Fruit fly (Drosophila melanogaster): ENCODE measurements around the gene sov.

The sov gene

dm6 chrX:6793390-6793789, 37.3 kb downstream of the sov start (continued):
- TF ChIP-seq CG11560 (tag; IDR thresholded peaks at IDR 0.05) = peak; percentile 53; the same call in 1 of the 3 replicates
- TF ChIP-seq Meics (GFP tag; optimal IDR thresholded peaks at IDR 0.05) = peak; percentile 75
- no peak for TF ChIP-seq Hand (GFP tag; optimal IDR thresholded peaks at IDR 0.05)
- no peak for TF ChIP-seq Hr39 (optimal IDR thresholded peaks at IDR 0.05)
- peak; percentile 1 for TF ChIP-seq Deaf1 (tag; optimal IDR thresholded peaks at IDR 0.05)
- no peak for TF ChIP-seq run (tag; optimal IDR thresholded peaks at IDR 0.05)
- TF ChIP-seq sens (GFP tag) = peak; percentile 86
- TF ChIP-seq B-H1 (GFP tag; IDR thresholded peaks at IDR 0.05) = peak; percentile 62
- TF ChIP-seq sd (tag; optimal IDR thresholded peaks at IDR 0.05) = no peak
- no peak for TF ChIP-seq yki (optimal IDR thresholded peaks at IDR 0.05)
- TF ChIP-seq stwl (tag; optimal IDR thresholded peaks at IDR 0.05) = no peak
- TF ChIP-seq CG9797 (GFP tag; optimal IDR thresholded peaks at IDR 0.05) = no peak
- TF ChIP-seq CG6813 (GFP tag; optimal IDR thresholded peaks at IDR 0.05) = peak; percentile 39
- TF ChIP-seq crol (GFP tag; IDR thresholded peaks at IDR 0.05) = no peak
- no peak for TF ChIP-seq CG2199 (GFP tag; IDR thresholded peaks at IDR 0.05)
- TF ChIP-seq zfh2 (GFP tag; optimal IDR thresholded peaks at IDR 0.05) = peak; percentile 79
- no peak for TF ChIP-seq pfk (GFP tag; optimal IDR thresholded peaks at IDR 0.05)
- TF ChIP-seq CG13775 (GFP tag; optimal IDR thresholded peaks at IDR 0.05) = peak; percentile 18
- TF ChIP-seq ara (GFP tag; IDR thresholded peaks at IDR 0.05) = peak; percentile 46; the same call in 1 of the 2 replicates
- TF ChIP-seq fd64A (GFP tag; optimal IDR thresholded peaks at IDR 0.05) = no peak
- TF ChIP-seq ems (GFP tag; optimal IDR thresholded peaks at IDR 0.05) = peak; percentile 58
- TF ChIP-seq shn (GFP tag; optimal IDR thresholded peaks at IDR 0.05) = peak; percentile 56
- TF ChIP-seq nerfin-2 (GFP tag; IDR thresholded peaks at IDR 0.05; ENCODE audit: partially characterized antibody) = no peak
- TF ChIP-seq sob (GFP tag; IDR thresholded peaks at IDR 0.05) = peak; percentile 77
- no peak for TF ChIP-seq ash1 (GFP tag; optimal IDR thresholded peaks at IDR 0.05)
- TF ChIP-seq CG11723 (GFP tag; optimal IDR thresholded peaks at IDR 0.05) = peak; percentile 6
- TF ChIP-seq CG6765 (GFP tag; optimal IDR thresholded peaks at IDR 0.05) = no peak
- TF ChIP-seq otp (GFP tag; IDR thresholded peaks at IDR 0.05) = peak; percentile 70; the same call in 2 of the 3 replicates
- TF ChIP-seq CG10431 (GFP tag; optimal IDR thresholded peaks at IDR 0.05) = no peak
- peak; percentile 79 for TF ChIP-seq unpg (GFP tag; optimal IDR thresholded peaks at IDR 0.05)
- peak; percentile 67 for TF ChIP-seq bcd (GFP tag; optimal IDR thresholded peaks at IDR 0.05)
- TF ChIP-seq maf-S (GFP tag; optimal IDR thresholded peaks at IDR 0.05) = peak; percentile 44
- TF ChIP-seq row (GFP tag; IDR thresholded peaks at IDR 0.05) = peak; percentile 68
- peak; percentile 81 for TF ChIP-seq ind (GFP tag; optimal IDR thresholded peaks at IDR 0.05)
- no peak for TF ChIP-seq lov (optimal IDR thresholded peaks at IDR 0.05)
- no peak for TF ChIP-seq lov (GFP tag; IDR thresholded peaks at IDR 0.05)
- TF ChIP-seq chn (GFP tag; optimal IDR thresholded peaks at IDR 0.05) = peak; percentile 67
- peak; percentile 21 for TF ChIP-seq CG18262 (tag; optimal IDR thresholded peaks at IDR 0.05)
- TF ChIP-seq CG5245 (GFP tag; optimal IDR thresholded peaks at IDR 0.05) = peak; percentile 42
- peak; percentile 56 for TF ChIP-seq CG14050 (GFP tag; IDR thresholded peaks at IDR 0.05)
- TF ChIP-seq peb (GFP tag; IDR thresholded peaks at IDR 0.05) = no peak
- TF ChIP-seq CG10462 (GFP tag; optimal IDR thresholded peaks at IDR 0.05) = no peak
- peak; percentile 70 for TF ChIP-seq CG6689 (GFP tag; IDR thresholded peaks at IDR 0.05)
- TF ChIP-seq CG7271 (tag; optimal IDR thresholded peaks at IDR 0.05) = no peak
- TF ChIP-seq unc-4 (GFP tag; IDR thresholded peaks at IDR 0.05; ENCODE audit: partially characterized antibody) = no peak
- peak; percentile 78 for TF ChIP-seq CG10366 (GFP tag; IDR thresholded peaks at IDR 0.05)
- no peak for TF ChIP-seq Poxn (GFP tag; IDR thresholded peaks at IDR 0.05)
- TF ChIP-seq slou (GFP tag; optimal IDR thresholded peaks at IDR 0.05) = peak; percentile 22
- TF ChIP-seq cad (GFP tag; optimal IDR thresholded peaks at IDR 0.05) = no peak
- peak; percentile 52 for TF ChIP-seq CG31365 (tag; optimal IDR thresholded peaks at IDR 0.05)
- TF ChIP-seq vfl (GFP tag; optimal IDR thresholded peaks at IDR 0.05) = peak; percentile 35
- peak; percentile 60 for TF ChIP-seq tap (tag; optimal IDR thresholded peaks at IDR 0.05)
- peak; percentile 91 for TF ChIP-seq CG12769 (tag; optimal IDR thresholded peaks at IDR 0.05)
